Fruit fly (Drosophila melanogaster) whole organism, embryonic: ENCODE data around the gene Jhbp7.

Experiments used
- Atf-2 ChIP-seq: fragments of 200-800 bp; sonication (Bioruptor generic); optimal IDR thresholded peaks from 2 replicates; lab custom pipeline; 2016; ENCODE audit warnings: missing biosample characterization, missing genetic modification characterization
- B-H2 ChIP-seq: fragments of 200-800 bp; sonication (Bioruptor generic); optimal IDR thresholded peaks from 2 replicates; lab custom pipeline; 2018; ENCODE audit warnings: missing biosample characterization, mild to moderate bottlenecking, missing genetic modification characterization
- CG1024 ChIP-seq: fragments of 200-800 bp; sonication (Bioruptor generic); IDR thresholded peaks from 2 replicates; pipeline ENCODE4 v1.3.6; 2022; ENCODE audit warnings: missing biosample characterization, missing genetic modification characterization
- CG11247 ChIP-seq: fragments of 200-800 bp; sonication (Bioruptor generic); IDR thresholded peaks from 2 replicates; pipeline ENCODE4 v1.3.6; 2022; ENCODE audit warnings: missing biosample characterization, missing genetic modification characterization
- CG11695 ChIP-seq: fragments of 200-800 bp; sonication (Bioruptor generic); IDR thresholded peaks from 3 replicates; pipeline ENCODE4 v1.3.6; 2022; ENCODE audit warnings: missing biosample characterization, missing genetic modification characterization
- CG15479 ChIP-seq: fragments of 200-800 bp; sonication (Bioruptor generic); optimal IDR thresholded peaks from 3 replicates; lab custom pipeline; 2019; ENCODE audit warnings: missing biosample characterization, mild to moderate bottlenecking, missing genetic modification characterization, moderate library complexity
- CG16779 ChIP-seq: fragments of 200-800 bp; sonication (Bioruptor generic); IDR thresholded peaks from 2 replicates; pipeline ENCODE4 v1.3.6; 2022; ENCODE audit warnings: missing biosample characterization, missing genetic modification characterization
- CG16815 ChIP-seq: fragments of 200-800 bp; sonication (Bioruptor generic); optimal IDR thresholded peaks from 3 replicates; lab custom pipeline; 2017; ENCODE audit warnings: missing biosample characterization, mild to moderate bottlenecking, missing genetic modification characterization
- CG16863 ChIP-seq: fragments of 200-800 bp; sonication (Bioruptor generic); optimal IDR thresholded peaks from 3 replicates; lab custom pipeline; 2016; ENCODE audit warnings: missing biosample characterization, missing genetic modification characterization
- CG31388 ChIP-seq: fragments of 200-800 bp; sonication (Bioruptor generic); optimal IDR thresholded peaks from 2 replicates; lab custom pipeline; 2016; ENCODE audit warnings: missing biosample characterization, missing genetic modification characterization
- CG31441 ChIP-seq: fragments of 200-800 bp; sonication (Bioruptor generic); IDR thresholded peaks from 2 replicates; pipeline ENCODE4 v1.3.6; 2022; ENCODE audit warnings: missing biosample characterization, missing genetic modification characterization
- CG32772 ChIP-seq: fragments of 200-800 bp; sonication (Bioruptor generic); IDR thresholded peaks from 2 replicates; pipeline ENCODE4 v1.3.6; 2022; ENCODE audit warnings: missing biosample characterization, missing genetic modification characterization
- CG3281 ChIP-seq: fragments of 200-800 bp; sonication (Bioruptor generic); optimal IDR thresholded peaks from 3 replicates; lab custom pipeline; 2017; ENCODE audit warnings: missing biosample characterization, mild to moderate bottlenecking, missing genetic modification characterization
- CG33213 ChIP-seq: fragments of 200-800 bp; sonication (Bioruptor generic); optimal IDR thresholded peaks from 3 replicates; lab custom pipeline; 2016; ENCODE audit warnings: missing biosample characterization, missing genetic modification characterization
- CG4328 ChIP-seq: fragments of 200-800 bp; sonication (Bioruptor generic); optimal IDR thresholded peaks from 3 replicates; lab custom pipeline; 2017; ENCODE audit warnings: missing biosample characterization, missing genetic modification reagents, missing genetic modification characterization
- CG4424 ChIP-seq: fragments of 200-800 bp; sonication (Bioruptor generic); optimal IDR thresholded peaks from 3 replicates; lab custom pipeline; 2016; ENCODE audit warnings: missing biosample characterization, missing genetic modification characterization
- CG6683 ChIP-seq: fragments of 200-800 bp; sonication (Bioruptor generic); optimal IDR thresholded peaks from 2 replicates; lab custom pipeline; 2017; ENCODE audit warnings: missing biosample characterization, mild to moderate bottlenecking, missing genetic modification characterization, missing genetic modification reagents
- CG7963 ChIP-seq: fragments of 200-800 bp; sonication (Bioruptor generic); IDR thresholded peaks from 3 replicates; pipeline ENCODE4 v1.3.6; 2022; ENCODE audit warnings: missing biosample characterization, missing genetic modification characterization; ENCODE audit not compliant: partially characterized antibody
- CG8944 ChIP-seq: fragments of 200-800 bp; sonication (Bioruptor generic); optimal IDR thresholded peaks from 3 replicates; lab custom pipeline; 2016; ENCODE audit warnings: missing biosample characterization, missing genetic modification characterization
- Doc3 ChIP-seq: fragments of 200-800 bp; sonication (Bioruptor generic); IDR thresholded peaks from 3 replicates; pipeline ENCODE4 v1.3.6; 2022; ENCODE audit warnings: missing biosample characterization, missing genetic modification characterization; ENCODE audit not compliant: partially characterized antibody
- Drgx ChIP-seq: fragments of 200-800 bp; sonication (Bioruptor generic); IDR thresholded peaks from 2 replicates; pipeline ENCODE4 v1.3.6; 2022; ENCODE audit warnings: missing biosample characterization, missing genetic modification characterization
- Eip74EF ChIP-seq, 2 experiments: fragments of 200-800 bp in 1 of 2; fragments of >200 bp in 1 of 2; sonication (Bioruptor generic) in 1 of 2; optimal IDR thresholded peaks; 2 replicates each; lab custom pipeline; 2017 to 2019; ENCODE audit warnings: missing biosample characterization in 2 of 2, missing genetic modification characterization in 2 of 2, mild to moderate bottlenecking in 1 of 2, moderate library complexity in 1 of 2
- Ets97D ChIP-seq: fragments of 200-800 bp; sonication (Bioruptor generic); optimal IDR thresholded peaks from 3 replicates; lab custom pipeline; 2016; ENCODE audit warnings: missing biosample characterization, missing genetic modification characterization
- HLHmδ ChIP-seq: fragments of 200-800 bp; sonication (Bioruptor generic); optimal IDR thresholded peaks from 2 replicates; lab custom pipeline; 2018; ENCODE audit warnings: missing biosample characterization, mild to moderate bottlenecking, missing genetic modification characterization, moderate library complexity
- HmgZ ChIP-seq: fragments of 200-800 bp; sonication (Bioruptor generic); optimal IDR thresholded peaks from 2 replicates; lab custom pipeline; 2018; ENCODE audit warnings: missing biosample characterization, mild to moderate bottlenecking, missing genetic modification characterization
- Mes4 ChIP-seq: fragments of 200-800 bp; sonication (Bioruptor generic); optimal IDR thresholded peaks from 2 replicates; lab custom pipeline; 2016; ENCODE audit warnings: missing biosample characterization, missing genetic modification characterization
- Myb ChIP-seq: fragments of 200-800 bp; sonication (Bioruptor generic); optimal IDR thresholded peaks from 2 replicates; lab custom pipeline; 2016; ENCODE audit warnings: missing biosample characterization, missing genetic modification characterization
- Sin3A ChIP-seq: fragments of >200 bp; optimal IDR thresholded peaks from 2 replicates; lab custom pipeline; 2018
- Xbp1 ChIP-seq: fragments of 200-800 bp; sonication (Bioruptor generic); optimal IDR thresholded peaks from 3 replicates; lab custom pipeline; 2016; ENCODE audit warnings: missing biosample characterization, mild to moderate bottlenecking, missing genetic modification characterization
- bab2 ChIP-seq: fragments of 200-800 bp; sonication (Bioruptor generic); optimal IDR thresholded peaks from 2 replicates; lab custom pipeline; 2016; ENCODE audit warnings: missing biosample characterization, missing genetic modification characterization
- bcd ChIP-seq: fragments of 200-800 bp; sonication (Bioruptor generic); optimal IDR thresholded peaks from 2 replicates; lab custom pipeline; 2017; ENCODE audit warnings: missing biosample characterization, mild to moderate bottlenecking, missing genetic modification characterization
- bigmax ChIP-seq: fragments of 200-800 bp; sonication (Bioruptor generic); optimal IDR thresholded peaks from 2 replicates; lab custom pipeline; 2018; ENCODE audit warnings: missing biosample characterization, mild to moderate bottlenecking, missing genetic modification characterization
- bsh ChIP-seq, 2 experiments: fragments of 200-800 bp; sonication (Bioruptor generic); optimal IDR thresholded peaks; 2 replicates each; lab custom pipeline; 2017 to 2018; ENCODE audit warnings: mild to moderate bottlenecking in 2 of 2, missing biosample characterization in 2 of 2, missing genetic modification characterization in 2 of 2, moderate library complexity in 1 of 2
- cad ChIP-seq: fragments of >200 bp; optimal IDR thresholded peaks from 2 replicates; lab custom pipeline; 2017; ENCODE audit warnings: missing biosample characterization, missing genetic modification characterization
- cas ChIP-seq: fragments of 200-800 bp; sonication (Bioruptor generic); IDR thresholded peaks from 2 replicates; pipeline ENCODE4 v1.3.6; 2022; ENCODE audit warnings: missing biosample characterization, missing genetic modification characterization
- caup ChIP-seq: fragments of 200-800 bp; sonication (Bioruptor generic); optimal IDR thresholded peaks from 3 replicates; lab custom pipeline; 2017; ENCODE audit warnings: missing biosample characterization, mild to moderate bottlenecking, missing genetic modification characterization, moderate library complexity; ENCODE audit not compliant: severe bottlenecking
- chif ChIP-seq, 2 experiments: fragments of 200-800 bp; sonication (Bioruptor generic); optimal IDR thresholded peaks; 3 replicates each; lab custom pipeline; 2016; ENCODE audit warnings: missing biosample characterization in 2 of 2, missing genetic modification characterization in 2 of 2
- cwo ChIP-seq: fragments of 200-800 bp; sonication (Bioruptor generic); optimal IDR thresholded peaks from 3 replicates; lab custom pipeline; 2017; ENCODE audit warnings: missing biosample characterization, missing genetic modification characterization, mild to moderate bottlenecking, moderate library complexity, missing genetic modification reagents
- disco-r ChIP-seq: fragments of 200-800 bp; sonication (Bioruptor generic); optimal IDR thresholded peaks from 2 replicates; lab custom pipeline; 2016; ENCODE audit warnings: missing biosample characterization, missing genetic modification characterization
- dmrt99B ChIP-seq: fragments of 200-800 bp; sonication (Bioruptor generic); optimal IDR thresholded peaks from 2 replicates; lab custom pipeline; 2018; ENCODE audit warnings: missing biosample characterization, mild to moderate bottlenecking, missing genetic modification characterization, moderate library complexity
- gcm2 ChIP-seq: fragments of 200-800 bp; sonication (Bioruptor generic); optimal IDR thresholded peaks from 2 replicates; lab custom pipeline; 2016; ENCODE audit warnings: missing biosample characterization, missing genetic modification characterization
- hth ChIP-seq: fragments of >200 bp; optimal IDR thresholded peaks from 2 replicates; lab custom pipeline; 2017; ENCODE audit warnings: inconsistent platforms
- lilli ChIP-seq: fragments of 200-800 bp; sonication (Bioruptor generic); optimal IDR thresholded peaks from 3 replicates; lab custom pipeline; 2016; ENCODE audit warnings: missing biosample characterization, missing genetic modification characterization
- repo ChIP-seq: fragments of 200-800 bp; sonication (Bioruptor generic); optimal IDR thresholded peaks from 2 replicates; lab custom pipeline; 2016; ENCODE audit warnings: missing biosample characterization, missing genetic modification characterization
- seq ChIP-seq: fragments of 200-800 bp; sonication (Bioruptor generic); IDR thresholded peaks from 2 replicates; pipeline ENCODE4 v1.3.6; 2022; ENCODE audit warnings: missing biosample characterization, missing genetic modification characterization
- sima ChIP-seq: fragments of 200-800 bp; sonication (Bioruptor generic); optimal IDR thresholded peaks from 2 replicates; lab custom pipeline; 2016; ENCODE audit warnings: missing biosample characterization, missing genetic modification characterization
- sisA ChIP-seq: fragments of 200-800 bp; sonication (Bioruptor generic); IDR thresholded peaks from 2 replicates; pipeline ENCODE4 v1.3.6; 2022; ENCODE audit warnings: missing biosample characterization, missing genetic modification characterization
- sob ChIP-seq: fragments of 200-800 bp; sonication (Bioruptor generic); IDR thresholded peaks from 2 replicates; pipeline ENCODE4 v1.3.6; 2022; ENCODE audit warnings: missing biosample characterization, missing genetic modification characterization
- stc ChIP-seq: fragments of 200-800 bp; sonication (Bioruptor generic); IDR thresholded peaks from 2 replicates; pipeline ENCODE4 v1.3.6; 2022; ENCODE audit warnings: missing biosample characterization, missing genetic modification characterization
- tio ChIP-seq: fragments of 200-800 bp; sonication (Bioruptor generic); optimal IDR thresholded peaks from 2 replicates; lab custom pipeline; 2017; ENCODE audit warnings: missing biosample characterization, missing genetic modification characterization, inconsistent platforms
- twi ChIP-seq: fragments of 200-800 bp; optimal IDR thresholded peaks from 2 replicates; lab custom pipeline; 2019; ENCODE audit warnings: missing biosample characterization, mild to moderate bottlenecking, missing genetic modification characterization, moderate library complexity

Gene Jhbp7

DNA sequence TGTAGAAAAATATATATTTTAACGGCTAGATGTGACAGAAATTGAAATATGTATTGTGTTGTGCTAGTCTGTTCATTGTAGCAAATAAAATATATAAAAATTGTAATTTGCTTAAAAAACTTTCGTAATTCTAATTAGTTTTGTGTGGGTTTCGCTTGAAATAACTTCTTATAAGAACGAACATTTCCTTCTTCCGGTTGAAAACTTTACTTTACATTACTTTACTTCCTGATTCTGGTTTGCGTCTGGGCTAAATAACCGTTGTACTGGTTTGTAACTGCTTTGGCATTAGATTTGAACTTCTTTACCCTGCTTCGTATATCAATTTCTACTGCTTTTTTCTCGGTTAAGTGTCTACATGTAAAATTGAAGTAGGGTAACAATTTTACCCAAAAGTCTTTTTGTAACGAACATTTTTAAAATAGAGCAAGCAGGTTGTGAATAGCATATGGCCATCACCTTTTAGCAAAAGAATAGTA lies 43.6 kb upstream of the Jhbp7 start, which contains the start of gene lobo (continued):
- TF ChIP-seq repo (GFP tag; lab: Kevin White, UChicago): no peak
- peak; percentile 44 for TF ChIP-seq Atf-2 (GFP tag; lab: Kevin White, UChicago)
- TF ChIP-seq CG31388: no peak
- TF ChIP-seq HLHmδ (GFP tag; lab: Kevin White, UChicago): no peak
- no peak for TF ChIP-seq cas (GFP tag; lab: Robert Waterston, UW)
- TF ChIP-seq CG33213: peak; percentile 83
- TF ChIP-seq Doc3 (GFP tag; lab: Robert Waterston, UW): no peak
- no peak for TF ChIP-seq CG7963
- TF ChIP-seq stc (GFP tag; lab: Robert Waterston, UW): peak; percentile 69
- peak; percentile 56 to 69 for TF ChIP-seq chif (GFP tag; optimal IDR thresholded peaks at IDR 0.05; lab: Kevin White, UChicago)
- peak; percentile 48; the same call in 1 of the 2 replicates for TF ChIP-seq seq (GFP tag; lab: Robert Waterston, UW)
- TF ChIP-seq cad (GFP tag; lab: Kevin White, UChicago): no peak
- peak; percentile 65 for TF ChIP-seq Xbp1 (GFP tag; lab: Kevin White, UChicago)
- peak; percentile 67 for TF ChIP-seq Mes4 (GFP tag; lab: Kevin White, UChicago)
- TF ChIP-seq Sin3A (lab: Kevin White, UChicago): no peak
- TF ChIP-seq bab2 (GFP tag; lab: Kevin White, UChicago): peak; percentile 53
- no peak for TF ChIP-seq CG8944 (GFP tag; lab: Kevin White, UChicago)
- TF ChIP-seq sima: peak; percentile 4
- TF ChIP-seq bcd (GFP tag; lab: Kevin White, UChicago): peak; percentile 80
- TF ChIP-seq bsh (GFP tag; optimal IDR thresholded peaks at IDR 0.05; lab: Kevin White, UChicago): no peak
- no peak for TF ChIP-seq CG16779
- TF ChIP-seq bigmax (GFP tag; lab: Kevin White, UChicago): peak; percentile 14
- TF ChIP-seq CG1024 (GFP tag; lab: Robert Waterston, UW): no peak
- TF ChIP-seq HmgZ: peak; percentile 80
- peak; percentile 50 for TF ChIP-seq tio (GFP tag; lab: Kevin White, UChicago)
- TF ChIP-seq CG6683 (GFP tag; lab: Kevin White, UChicago): peak; percentile 67
- no peak; the same call in 2 of the 3 replicates for TF ChIP-seq CG11695 (GFP tag; lab: Robert Waterston, UW)
- TF ChIP-seq Drgx (GFP tag; lab: Robert Waterston, UW): no peak
- peak; percentile 66 for TF ChIP-seq caup (GFP tag; lab: Kevin White, UChicago)
- TF ChIP-seq CG3281: peak; percentile 26
- no peak for TF ChIP-seq cwo (GFP tag; lab: Kevin White, UChicago)
- TF ChIP-seq disco-r (GFP tag; lab: Kevin White, UChicago): peak; percentile 32
- peak; percentile 41 for TF ChIP-seq CG4328 (GFP tag; lab: Kevin White, UChicago)
- peak; percentile 57 for TF ChIP-seq twi
- peak; percentile 49 for TF ChIP-seq lilli (GFP tag; lab: Kevin White, UChicago)
- TF ChIP-seq Ets97D (GFP tag; lab: Kevin White, UChicago): peak; percentile 98
- peak; percentile 73 for TF ChIP-seq B-H2 (GFP tag; lab: Kevin White, UChicago)
- no peak for TF ChIP-seq CG31441 (GFP tag; lab: Robert Waterston, UW)
- TF ChIP-seq CG4424 (GFP tag; lab: Kevin White, UChicago): peak; percentile 48
- TF ChIP-seq CG16815: peak; percentile 31
- TF ChIP-seq hth: no peak
- TF ChIP-seq CG16863 (GFP tag; lab: Kevin White, UChicago): peak; percentile 0
- TF ChIP-seq CG11247 (GFP tag; lab: Robert Waterston, UW): peak; percentile 39; the same call in 1 of the 2 replicates
- TF ChIP-seq gcm2 (GFP tag; lab: Kevin White, UChicago): no peak
- TF ChIP-seq Eip74EF (GFP tag; optimal IDR thresholded peaks at IDR 0.05; lab: Kevin White, UChicago): peak; percentile 35 to 73
- TF ChIP-seq CG32772 (GFP tag; lab: Robert Waterston, UW): 0 out of 2 replicates have a peak, but pooled peaks have one; percentile 16
- no peak for TF ChIP-seq CG15479 (GFP tag; lab: Kevin White, UChicago)
- peak; percentile 98 for TF ChIP-seq Myb
- no peak for TF ChIP-seq dmrt99B (tag; lab: Kevin White, UChicago)
- TF ChIP-seq sisA (GFP tag; lab: Robert Waterston, UW): 0 out of 2 replicates have a peak, but pooled peaks have one; percentile 26
- peak; percentile 78 for TF ChIP-seq sob (GFP tag; lab: Robert Waterston, UW)
